Fruit fly (Drosophila melanogaster) whole organism, prepupa: ENCODE data around the gene GatA.

Experiments
- CG31627 ChIP-seq: fragments of 200-800 bp; sonication (Bioruptor generic); optimal IDR thresholded peaks from 3 replicates; lab custom pipeline; 2016; ENCODE audit warnings: missing biosample characterization, missing genetic modification characterization
- cyc ChIP-seq: fragments of 200-800 bp; sonication (Bioruptor generic); optimal IDR thresholded peaks from 3 replicates; lab custom pipeline; 2016; ENCODE audit warnings: missing biosample characterization, missing genetic modification characterization

- TF ChIP-seq cyc (GFP tag; lab: Kevin White, UChicago) (no peak), CG31627 (GFP tag; lab: Kevin White, UChicago) (no peak)
Measured at dm6 chr3R:19064037-19064664, 35.5 kb upstream of the GatA start.
